Worm (Caenorhabditis elegans) whole organism, L1 larva: ENCODE measurements around the gene zipt-2.1.

Experiments
- C04F5.9 ChIP-seq: sonication (generic microtip); optimal IDR thresholded peaks from 2 replicates; lab custom pipeline; 2016; ENCODE audit warnings: missing genetic modification characterization, missing compliant biosample characterization
- C34B4.2 ChIP-seq: sonication (generic microtip); optimal IDR thresholded peaks from 2 replicates; lab custom pipeline; 2017; ENCODE audit warnings: mild to moderate bottlenecking, missing genetic modification characterization, missing compliant biosample characterization
- F16B12.6 ChIP-seq: fragments of 150-350 bp; optimal IDR thresholded peaks from 2 replicates; lab custom pipeline; 2014; ENCODE audit warnings: missing biosample characterization, missing genetic modification characterization
- aha-1 ChIP-seq: fragments of 150-350 bp; optimal IDR thresholded peaks from 2 replicates; lab custom pipeline; 2014; ENCODE audit warnings: missing biosample characterization, missing genetic modification characterization
- alr-1 ChIP-seq: fragments of 200-800 bp; sonication (Bioruptor generic); optimal IDR thresholded peaks from 2 replicates; lab custom pipeline; 2018; ENCODE audit warnings: borderline replicate concordance, mild to moderate bottlenecking, missing genetic modification characterization, missing compliant biosample characterization
- aly-2 ChIP-seq: fragments of 150-350 bp; optimal IDR thresholded peaks from 2 replicates; lab custom pipeline; 2014; ENCODE audit warnings: missing biosample characterization, missing genetic modification characterization
- ama-1 ChIP-seq: fragments of 150-350 bp; optimal IDR thresholded peaks from 2 replicates; lab custom pipeline; 2014
- blmp-1 ChIP-seq: fragments of 150-350 bp; optimal IDR thresholded peaks from 2 replicates; lab custom pipeline; 2014; ENCODE audit warnings: missing biosample characterization, missing genetic modification characterization
- ceh-63 ChIP-seq: fragments of 200-800 bp; sonication (Bioruptor generic); optimal IDR thresholded peaks from 2 replicates; lab custom pipeline; 2018; ENCODE audit warnings: mild to moderate bottlenecking, missing genetic modification characterization, missing compliant biosample characterization
- ceh-82 ChIP-seq, 3 experiments: fragments of 150-350 bp in 1 of 3; sonication (generic microtip) in 2 of 3; optimal IDR thresholded peaks; 2 replicates each; lab custom pipeline; 2014 to 2017; ENCODE audit warnings: missing biosample characterization in 3 of 3, missing genetic modification characterization in 3 of 3
- elt-2 ChIP-seq: sonication (generic microtip); optimal IDR thresholded peaks from 2 replicates; lab custom pipeline; 2016; ENCODE audit warnings: missing genetic modification characterization, mild to moderate bottlenecking, inconsistent platforms, missing compliant biosample characterization, missing genetic modification reagents
- elt-3 ChIP-seq, 6 experiments: fragments of 150-350 bp in 1 of 6; sonication (generic microtip); optimal IDR thresholded peaks; 2 replicates each; lab custom pipeline; 2017 to 2018; ENCODE audit warnings: missing biosample characterization in 6 of 6, missing genetic modification characterization in 6 of 6, inconsistent platforms in 1 of 6
- fkh-8 ChIP-seq: sonication (generic microtip); optimal IDR thresholded peaks from 2 replicates; lab custom pipeline; 2016; ENCODE audit warnings: mild to moderate bottlenecking, missing genetic modification characterization, missing compliant biosample characterization
- fos-1 ChIP-seq: fragments of 150-350 bp; optimal IDR thresholded peaks from 2 replicates; lab custom pipeline; 2014; ENCODE audit warnings: missing biosample characterization, missing genetic modification characterization
- hlh-4 ChIP-seq: sonication (generic microtip); optimal IDR thresholded peaks from 2 replicates; lab custom pipeline; 2016; ENCODE audit warnings: mild to moderate bottlenecking, missing genetic modification characterization, missing compliant biosample characterization
- isw-1 ChIP-seq: fragments of 200-800 bp; sonication (Bioruptor generic); IDR thresholded peaks from 2 replicates; pipeline ENCODE4 v1.3.6; 2022; ENCODE audit warnings: missing genetic modification characterization, missing compliant biosample characterization
- lsy-2 ChIP-seq, 2 experiments: fragments of 150-350 bp; optimal IDR thresholded peaks; 2 replicates each; lab custom pipeline; 2014; ENCODE audit warnings: missing biosample characterization in 2 of 2, missing genetic modification characterization in 2 of 2
- mef-2 ChIP-seq: fragments of 150-350 bp; optimal IDR thresholded peaks from 2 replicates; lab custom pipeline; 2014; ENCODE audit warnings: missing biosample characterization, missing genetic modification characterization
- nhr-19 ChIP-seq: fragments of 200-800 bp; sonication (Bioruptor generic); conservative IDR thresholded peaks from 2 replicates; pipeline ENCODE4 v1.3.6; 2022; ENCODE audit warnings: missing genetic modification characterization, missing compliant biosample characterization
- nhr-237 ChIP-seq: fragments of 150-350 bp; optimal IDR thresholded peaks from 2 replicates; lab custom pipeline; 2014; ENCODE audit warnings: missing biosample characterization, missing genetic modification characterization
- nhr-47 ChIP-seq: sonication (generic microtip); optimal IDR thresholded peaks from 2 replicates; lab custom pipeline; 2016; ENCODE audit warnings: mild to moderate bottlenecking, missing genetic modification characterization, moderate library complexity, missing compliant biosample characterization
- nhr-71 ChIP-seq: sonication (generic microtip); optimal IDR thresholded peaks from 2 replicates; lab custom pipeline; 2016; ENCODE audit warnings: mild to moderate bottlenecking, missing genetic modification characterization, moderate library complexity, missing compliant biosample characterization
- nhr-85 ChIP-seq: sonication (generic microtip); peaks from one replicate; lab custom pipeline; 2016; ENCODE audit warnings: missing genetic modification characterization, inconsistent platforms, missing compliant biosample characterization
- nhr-90 ChIP-seq: sonication (generic microtip); optimal IDR thresholded peaks from 2 replicates; lab custom pipeline; 2016; ENCODE audit warnings: mild to moderate bottlenecking, missing genetic modification characterization, missing compliant biosample characterization; ENCODE audit not compliant: poor library complexity
- pag-3 ChIP-seq: sonication (generic microtip); optimal IDR thresholded peaks from 2 replicates; lab custom pipeline; 2017; ENCODE audit warnings: missing genetic modification characterization, mild to moderate bottlenecking, missing compliant biosample characterization, antibody characterized with exemption, borderline replicate concordance; ENCODE audit not compliant: insufficient read depth
- snu-23 ChIP-seq: sonication (generic microtip); optimal IDR thresholded peaks from 2 replicates; lab custom pipeline; 2016; ENCODE audit warnings: missing genetic modification characterization, missing compliant biosample characterization
- sup-37 ChIP-seq: fragments of 200-800 bp; sonication (Bioruptor generic); optimal IDR thresholded peaks from 2 replicates; lab custom pipeline; 2018; ENCODE audit warnings: mild to moderate bottlenecking, missing genetic modification characterization, missing compliant biosample characterization
- swsn-7 ChIP-seq: sonication (generic microtip); optimal IDR thresholded peaks from 2 replicates; lab custom pipeline; 2016; ENCODE audit warnings: missing genetic modification characterization, missing compliant biosample characterization
- unc-130 ChIP-seq: fragments of 150-350 bp; optimal IDR thresholded peaks from 2 replicates; lab custom pipeline; 2017; ENCODE audit warnings: missing biosample characterization, missing genetic modification characterization, inconsistent platforms
- unc-30 ChIP-seq: sonication (generic microtip); optimal IDR thresholded peaks from 2 replicates; lab custom pipeline; 2017; ENCODE audit warnings: missing biosample characterization, missing genetic modification characterization
- vab-15 ChIP-seq: sonication (generic microtip); optimal IDR thresholded peaks from 2 replicates; lab custom pipeline; 2017; ENCODE audit warnings: missing genotype, mild to moderate bottlenecking, missing genetic modification characterization, missing compliant biosample characterization
- xbp-1 ChIP-seq: sonication (generic microtip); optimal IDR thresholded peaks from 2 replicates; lab custom pipeline; 2016; ENCODE audit warnings: missing genetic modification characterization, missing compliant biosample characterization
- zag-1 ChIP-seq: fragments of 150-350 bp; optimal IDR thresholded peaks from 2 replicates; lab custom pipeline; 2014; ENCODE audit warnings: missing biosample characterization, missing genetic modification characterization

The zipt-2.1 gene

ce11 chrIV:10821672-10822304 is 22.3 kb downstream of the zipt-2.1 start (continued):
- TF ChIP-seq pag-3 (tag; lab: Kevin White, UChicago) (no peak), aly-2 (tag; lab: Kevin White, UChicago) (peak; percentile 12), nhr-19 (peak; percentile 70), snu-23 (GFP tag; lab: Kevin White, UChicago) (peak; percentile 94), sup-37 (peak; percentile 20), nhr-47 (tag; lab: Kevin White, UChicago) (peak; percentile 84)

ce11 chrIV:10825383-10825782 is 25.9 kb downstream of the zipt-2.1 start:
- TF ChIP-seq unc-130: no peak

ce11 chrIV:10826029-10826428 is 26.6 kb downstream of the zipt-2.1 start:
- no peak for TF ChIP-seq blmp-1 (tag; lab: Kevin White, UChicago)
- TF ChIP-seq nhr-85 (tag; lab: Kevin White, UChicago): no peak
- TF ChIP-seq ceh-63: no peak
- TF ChIP-seq unc-30 (tag; lab: Kevin White, UChicago): no peak
- no peak for TF ChIP-seq nhr-71 (tag; lab: Kevin White, UChicago)
- no peak for TF ChIP-seq nhr-237 (tag; lab: Kevin White, UChicago)
- TF ChIP-seq alr-1: no peak
- TF ChIP-seq vab-15 (tag; lab: Kevin White, UChicago): no peak
- no peak for TF ChIP-seq C34B4.2
- no peak for TF ChIP-seq ama-1 (lab: Kevin White, UChicago)
- TF ChIP-seq aha-1 (tag; lab: Kevin White, UChicago): no peak

ce11 chrIV:10828049-10828448 is 28.6 kb downstream of the zipt-2.1 start, which contains the start of gene npax-3:
npax-3 (minus strand) TSS chrIV:10828149.
- TF ChIP-seq lsy-2 (tag; optimal IDR thresholded peaks at IDR 0.05; lab: Kevin White, UChicago): no peak
- TF ChIP-seq unc-30 (tag; lab: Kevin White, UChicago): no peak
- TF ChIP-seq nhr-19: no peak
- no peak for TF ChIP-seq blmp-1 (tag; lab: Kevin White, UChicago)
- TF ChIP-seq, all 84 proteins: peak for 0

- no peak for TF ChIP-seq ceh-82 (tag; optimal IDR thresholded peaks at IDR 0.05; lab: Kevin White, UChicago)
- TF ChIP-seq mef-2: no peak
- no peak for TF ChIP-seq hlh-4 (tag; lab: Kevin White, UChicago)
- TF ChIP-seq swsn-7 (tag; lab: Kevin White, UChicago): no peak
- TF ChIP-seq isw-1: no peak
These were observed 32.7 kb downstream of the zipt-2.1 start, which contains the start of gene best-15 for ce11 chrIV:10832148-10832547. best-15 (minus strand) TSS chrIV:10832248.

ce11 chrIV:10842232-10842631 is 42.8 kb downstream of the zipt-2.1 start:
- TF ChIP-seq elt-3 (tag; optimal IDR thresholded peaks at IDR 0.05; lab: Kevin White, UChicago) (no peak), elt-2 (tag; lab: Kevin White, UChicago) (no peak), nhr-19 (no peak), sup-37 (no peak), C04F5.9 (tag; lab: Kevin White, UChicago) (no peak), xbp-1 (tag; lab: Kevin White, UChicago) (no peak), F16B12.6 (tag; lab: Kevin White, UChicago) (no peak), hlh-4 (tag; lab: Kevin White, UChicago) (no peak), nhr-237 (tag; lab: Kevin White, UChicago) (no peak), ceh-82 (tag; optimal IDR thresholded peaks at IDR 0.05; lab: Kevin White, UChicago) (no peak), fkh-8 (tag; lab: Kevin White, UChicago) (no peak), zag-1 (tag; lab: Kevin White, UChicago) (no peak), blmp-1 (tag; lab: Kevin White, UChicago) (no peak), fos-1 (tag; lab: Kevin White, UChicago) (no peak), pag-3 (tag; lab: Kevin White, UChicago) (no peak), nhr-90 (no peak)
